Worm (Caenorhabditis elegans) whole organism, early embryonic: Measurements from ENCODE around the gene F46F5.11.

ENCODE experiments used
- B0310.2 ChIP-seq: sonication (generic microtip); optimal IDR thresholded peaks from 2 replicates; lab custom pipeline; 2016; ENCODE audit warnings: mild to moderate bottlenecking, missing genetic modification characterization, missing compliant biosample characterization
- aly-1 ChIP-seq: sonication (generic microtip); optimal IDR thresholded peaks from 2 replicates; lab custom pipeline; 2016; ENCODE audit warnings: missing genetic modification characterization, missing compliant biosample characterization
- ama-1 ChIP-seq: fragments of 150-350 bp; optimal IDR thresholded peaks from 2 replicates; lab custom pipeline; 2014
- ceh-36 ChIP-seq: sonication (generic microtip); optimal IDR thresholded peaks from 2 replicates; lab custom pipeline; 2016; ENCODE audit warnings: missing genetic modification characterization, inconsistent platforms, missing compliant biosample characterization
- ets-7 ChIP-seq: sonication (generic microtip); optimal IDR thresholded peaks from 2 replicates; lab custom pipeline; 2016; ENCODE audit warnings: missing genotype, missing genetic modification characterization, missing compliant biosample characterization
- flt-1 ChIP-seq: fragments of 200-800 bp; sonication (Bioruptor generic); IDR thresholded peaks from 2 replicates; pipeline ENCODE4 v1.3.6; 2022; ENCODE audit warnings: missing genetic modification characterization, missing compliant biosample characterization
- hmbx-1 ChIP-seq: sonication (generic microtip); optimal IDR thresholded peaks from 2 replicates; lab custom pipeline; 2016; ENCODE audit warnings: mild to moderate bottlenecking, missing genetic modification characterization, missing compliant biosample characterization
- hmg-4 ChIP-seq: fragments of 200-800 bp; sonication (Bioruptor generic); optimal IDR thresholded peaks from 2 replicates; lab custom pipeline; 2018; ENCODE audit warnings: mild to moderate bottlenecking, missing genetic modification characterization, missing compliant biosample characterization
- sea-1 ChIP-seq: fragments of 200-800 bp; sonication (Bioruptor generic); conservative IDR thresholded peaks from 2 replicates; pipeline ENCODE4 v1.3.6; 2022; ENCODE audit warnings: missing genetic modification characterization, missing compliant biosample characterization
- tbx-11 ChIP-seq: fragments of 200-800 bp; sonication (Bioruptor generic); IDR thresholded peaks from 2 replicates; pipeline ENCODE4 v1.3.6; 2022; ENCODE audit warnings: missing genetic modification characterization, missing compliant biosample characterization
- tbx-37 ChIP-seq: fragments of 200-800 bp; sonication (Bioruptor generic); conservative IDR thresholded peaks from 2 replicates; pipeline ENCODE4 v1.3.6; 2022; ENCODE audit warnings: missing genetic modification reagents, missing genetic modification characterization, missing compliant biosample characterization
- tra-4 ChIP-seq: sonication (generic microtip); optimal IDR thresholded peaks from 2 replicates; lab custom pipeline; 2017; ENCODE audit warnings: missing genetic modification characterization, missing compliant biosample characterization

DNA sequence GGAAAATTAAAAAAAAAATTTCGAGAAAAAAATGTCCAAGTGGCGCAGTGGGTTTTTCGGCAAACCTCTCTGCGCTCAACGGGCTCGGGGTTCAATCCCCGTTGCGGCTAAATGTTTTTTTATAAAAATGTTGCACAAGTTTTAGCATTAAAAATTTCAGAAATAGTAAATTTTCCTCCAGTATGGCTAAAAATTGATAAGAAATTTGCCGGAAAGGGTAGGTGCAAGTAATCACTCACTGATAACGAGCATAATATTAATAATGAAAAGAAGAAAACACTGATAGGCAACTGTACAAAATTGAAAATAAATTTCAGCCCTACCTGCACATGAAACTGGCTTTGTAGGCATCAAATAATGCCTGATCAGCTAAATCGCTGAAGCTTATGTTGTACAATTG lies 44.2 kb upstream of the F46F5.11 start:
- TF ChIP-seq tbx-37 (GFP tag; lab: Robert Waterston, UW) (no peak), ama-1 (lab: Kevin White, UChicago) (no peak), sea-1 (GFP tag; lab: Robert Waterston, UW) (no peak), flt-1 (GFP tag; lab: Robert Waterston, UW) (no peak), tbx-11 (GFP tag; lab: Robert Waterston, UW) (no peak), hmbx-1 (tag; lab: Kevin White, UChicago) (no peak), ceh-36 (tag; lab: Kevin White, UChicago) (no peak), B0310.2 (tag; lab: Kevin White, UChicago) (no peak), ets-7 (tag; lab: Kevin White, UChicago) (no peak), hmg-4 (GFP tag; lab: Kevin White, UChicago) (no peak), aly-1 (tag; lab: Kevin White, UChicago) (no peak), tra-4 (tag; lab: Kevin White, UChicago) (no peak)
